Worm (Caenorhabditis elegans) whole organism, L3 larva: ENCODE results near the gene rmd-1.

Experiments used
- R02D3.7 ChIP-seq: fragments of 150-350 bp; optimal IDR thresholded peaks from 2 replicates; lab custom pipeline; 2014; ENCODE audit warnings: missing biosample characterization, missing genetic modification characterization
- ZK546.5 ChIP-seq: sonication (generic microtip); optimal IDR thresholded peaks from 2 replicates; lab custom pipeline; 2017; ENCODE audit warnings: missing biosample characterization, missing genetic modification characterization
- ama-1 ChIP-seq: fragments of 150-350 bp; optimal IDR thresholded peaks from 2 replicates; lab custom pipeline; 2018
- elt-1 ChIP-seq: fragments of 150-350 bp; optimal IDR thresholded peaks from 2 replicates; lab custom pipeline; 2014; ENCODE audit warnings: missing biosample characterization, missing genetic modification characterization
- elt-2 ChIP-seq: sonication (generic microtip); optimal IDR thresholded peaks from 2 replicates; lab custom pipeline; 2016; ENCODE audit warnings: missing genetic modification reagents, mild to moderate bottlenecking, missing genetic modification characterization, missing compliant biosample characterization
- elt-3 ChIP-seq, 3 experiments: fragments of 150-350 bp in 1 of 3; sonication (generic microtip) in 2 of 3; optimal IDR thresholded peaks; 2 replicates in 2 of 3; 4 replicates in 1 of 3; lab custom pipeline; 2014 to 2017; ENCODE audit warnings: missing biosample characterization in 3 of 3, missing genetic modification characterization in 3 of 3
- jun-1 ChIP-seq: fragments of 150-350 bp; optimal IDR thresholded peaks from 2 replicates; lab custom pipeline; 2014; ENCODE audit warnings: missing biosample characterization, missing genetic modification reagents, missing genetic modification characterization
- nhr-11 ChIP-seq: fragments of 150-350 bp; optimal IDR thresholded peaks from 2 replicates; lab custom pipeline; 2014; ENCODE audit warnings: missing biosample characterization, missing genetic modification characterization
- pqm-1 ChIP-seq: fragments of 150-350 bp; optimal IDR thresholded peaks from 2 replicates; lab custom pipeline; 2017; ENCODE audit warnings: missing biosample characterization, missing genetic modification characterization, inconsistent platforms
- ztf-11 ChIP-seq: fragments of 150-350 bp; optimal IDR thresholded peaks from 2 replicates; lab custom pipeline; 2014; ENCODE audit warnings: missing biosample characterization, missing genetic modification characterization

DNA sequence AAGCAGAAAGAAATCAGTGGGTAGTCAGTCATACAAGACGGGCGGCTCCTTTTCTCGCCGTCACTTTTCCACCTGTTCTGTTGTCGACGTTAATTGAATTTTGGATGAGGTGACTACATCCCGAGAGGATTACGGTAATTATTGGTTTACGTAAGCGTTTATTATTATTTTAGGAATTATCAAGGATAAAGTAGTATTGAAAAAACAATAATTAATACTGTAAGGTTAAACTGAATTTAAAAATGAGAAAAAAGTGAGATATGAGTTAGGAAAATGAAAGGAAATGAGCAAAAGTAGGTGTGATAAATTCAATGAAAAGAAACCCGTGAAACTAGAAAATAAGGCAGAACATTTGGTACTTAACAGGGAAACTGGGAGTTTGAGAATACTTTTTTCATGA is 19.9 kb upstream of the rmd-1 start, which contains the start of gene hlh-4:
- TF ChIP-seq R02D3.7 (tag; lab: Kevin White, UChicago) (no peak), pqm-1 (tag; lab: Kevin White, UChicago) (no peak), ZK546.5 (no peak), ztf-11 (tag; lab: Kevin White, UChicago) (no peak), ama-1 (lab: Kevin White, UChicago) (no peak), nhr-11 (tag; lab: Kevin White, UChicago) (no peak), elt-1 (tag; lab: Kevin White, UChicago) (no peak), jun-1 (tag; lab: Kevin White, UChicago) (no peak), elt-3 (tag; optimal IDR thresholded peaks at IDR 0.05; lab: Kevin White, UChicago) (no peak), elt-2 (tag; lab: Kevin White, UChicago) (no peak)
